Fruit fly (Drosophila melanogaster) whole organism, prepupa: Measurements from ENCODE around the gene Or71a.

Experiments
- Blimp-1 ChIP-seq: fragments of 200-800 bp; sonication (Bioruptor generic); optimal IDR thresholded peaks from 3 replicates; lab custom pipeline; 2017; ENCODE audit warnings: missing biosample characterization, missing genetic modification characterization, mild to moderate bottlenecking, moderate library complexity, missing genetic modification reagents
- CG10631 ChIP-seq: fragments of 200-800 bp; sonication (Bioruptor generic); optimal IDR thresholded peaks from 2 replicates; lab custom pipeline; 2016; ENCODE audit warnings: missing biosample characterization, missing genetic modification characterization
- CG10669 ChIP-seq: fragments of 200-800 bp; sonication (Bioruptor generic); optimal IDR thresholded peaks from 3 replicates; lab custom pipeline; 2018; ENCODE audit warnings: missing biosample characterization, mild to moderate bottlenecking, missing genetic modification characterization, moderate library complexity
- CG11294 ChIP-seq: fragments of 200-800 bp; sonication (Bioruptor generic); IDR thresholded peaks from 2 replicates; pipeline ENCODE4 v1.3.6; 2022; ENCODE audit warnings: missing biosample characterization, missing genetic modification characterization
- CG11762 ChIP-seq: fragments of 200-800 bp; sonication (Bioruptor generic); optimal IDR thresholded peaks from 3 replicates; lab custom pipeline; 2016; ENCODE audit warnings: missing biosample characterization, missing genetic modification characterization; ENCODE audit not compliant: insufficient read depth
- CG11902 ChIP-seq: fragments of 200-800 bp; sonication (Bioruptor generic); optimal IDR thresholded peaks from 3 replicates; lab custom pipeline; 2016; ENCODE audit warnings: missing biosample characterization, missing genetic modification characterization
- CG15336 ChIP-seq: fragments of 200-800 bp; sonication (Bioruptor generic); IDR thresholded peaks from 2 replicates; pipeline ENCODE4 v1.3.6; 2022; ENCODE audit warnings: missing biosample characterization, missing genetic modification characterization
- CG1621 ChIP-seq: fragments of 200-800 bp; sonication (Bioruptor generic); optimal IDR thresholded peaks from 3 replicates; lab custom pipeline; 2018; ENCODE audit warnings: missing biosample characterization, mild to moderate bottlenecking, missing genetic modification characterization
- CG16779 ChIP-seq: fragments of 200-800 bp; sonication (Bioruptor generic); optimal IDR thresholded peaks from 3 replicates; lab custom pipeline; 2017; ENCODE audit warnings: missing biosample characterization, mild to moderate bottlenecking, missing genetic modification characterization
- CG3032 ChIP-seq: fragments of 200-800 bp; optimal IDR thresholded peaks from 2 replicates; lab custom pipeline; 2019; ENCODE audit warnings: missing biosample characterization, mild to moderate bottlenecking, missing genetic modification characterization, moderate library complexity
- CG31627 ChIP-seq: fragments of 200-800 bp; sonication (Bioruptor generic); optimal IDR thresholded peaks from 3 replicates; lab custom pipeline; 2016; ENCODE audit warnings: missing biosample characterization, missing genetic modification characterization
- CG32006 ChIP-seq: fragments of 200-800 bp; sonication (Bioruptor generic); optimal IDR thresholded peaks from 3 replicates; lab custom pipeline; 2017; ENCODE audit warnings: missing biosample characterization, mild to moderate bottlenecking, missing genetic modification characterization
- CG34406 ChIP-seq: fragments of 200-800 bp; sonication (Bioruptor generic); optimal IDR thresholded peaks from 3 replicates; lab custom pipeline; 2016; ENCODE audit warnings: missing biosample characterization, missing genetic modification characterization
- CG3919 ChIP-seq: fragments of 200-800 bp; sonication (Bioruptor generic); optimal IDR thresholded peaks from 3 replicates; lab custom pipeline; 2016; ENCODE audit warnings: missing biosample characterization, missing genetic modification characterization
- CG6163 ChIP-seq: fragments of 200-800 bp; sonication (Bioruptor generic); IDR thresholded peaks from 3 replicates; pipeline ENCODE4 v1.3.6; 2022; ENCODE audit warnings: missing biosample characterization, missing genetic modification characterization
- CG6276 ChIP-seq: fragments of 200-800 bp; sonication (Bioruptor generic); optimal IDR thresholded peaks from 2 replicates; lab custom pipeline; 2017; ENCODE audit warnings: missing biosample characterization, mild to moderate bottlenecking, missing genetic modification characterization
- CG6792 ChIP-seq: fragments of 200-800 bp; sonication (Bioruptor generic); optimal IDR thresholded peaks from 3 replicates; lab custom pipeline; 2016; ENCODE audit warnings: missing biosample characterization, missing genetic modification characterization
- CG6854 ChIP-seq: fragments of 200-800 bp; sonication (Bioruptor generic); optimal IDR thresholded peaks from 2 replicates; lab custom pipeline; 2017; ENCODE audit warnings: missing biosample characterization, mild to moderate bottlenecking, missing genetic modification characterization
- CG7368 ChIP-seq: fragments of 200-800 bp; sonication (Bioruptor generic); optimal IDR thresholded peaks from 3 replicates; lab custom pipeline; 2016; ENCODE audit warnings: missing biosample characterization, missing genetic modification characterization
- CG8632 ChIP-seq: fragments of 200-800 bp; sonication (Bioruptor generic); optimal IDR thresholded peaks from 3 replicates; lab custom pipeline; 2016; ENCODE audit warnings: missing biosample characterization, missing genetic modification characterization
- CG9139 ChIP-seq: fragments of 200-800 bp; sonication (Bioruptor generic); optimal IDR thresholded peaks from 3 replicates; lab custom pipeline; 2017; ENCODE audit warnings: missing biosample characterization, mild to moderate bottlenecking, missing genetic modification characterization
- Eip75B ChIP-seq: fragments of 200-800 bp; sonication (Bioruptor generic); optimal IDR thresholded peaks from 3 replicates; lab custom pipeline; 2016; ENCODE audit warnings: missing biosample characterization, missing genetic modification characterization
- Eip78C ChIP-seq: fragments of 200-800 bp; sonication (Bioruptor generic); peaks from one replicate; lab custom pipeline; 2016; ENCODE audit warnings: missing biosample characterization, missing genetic modification characterization
- Ets96B ChIP-seq: fragments of 200-800 bp; optimal IDR thresholded peaks from 2 replicates; lab custom pipeline; 2019; ENCODE audit warnings: missing biosample characterization, mild to moderate bottlenecking, missing genetic modification characterization, moderate library complexity
- Gug ChIP-seq: fragments of 200-800 bp; sonication (Bioruptor generic); IDR thresholded peaks from 2 replicates; pipeline ENCODE4 v1.3.6; 2022; ENCODE audit warnings: missing biosample characterization, missing genetic modification characterization
- Hr38 ChIP-seq: sonication (Bioruptor generic); optimal IDR thresholded peaks from 2 replicates; lab custom pipeline; 2016; ENCODE audit warnings: missing biosample characterization, missing genetic modification characterization
- Hr39 ChIP-seq: fragments of 200-800 bp; sonication (Bioruptor generic); optimal IDR thresholded peaks from 2 replicates; lab custom pipeline; 2016; ENCODE audit warnings: missing biosample characterization, missing genetic modification characterization
- Met ChIP-seq: fragments of 200-800 bp; sonication (Bioruptor generic); optimal IDR thresholded peaks from 3 replicates; lab custom pipeline; 2016; ENCODE audit warnings: missing biosample characterization, missing genetic modification characterization
- Sox102F ChIP-seq: fragments of 200-800 bp; sonication (Bioruptor generic); optimal IDR thresholded peaks from 2 replicates; lab custom pipeline; 2016; ENCODE audit warnings: missing biosample characterization, mild to moderate bottlenecking, missing genetic modification characterization
- Sox14 ChIP-seq: fragments of 200-800 bp; sonication (Bioruptor generic); optimal IDR thresholded peaks from 3 replicates; lab custom pipeline; 2016; ENCODE audit warnings: missing biosample characterization, missing genetic modification characterization
- Sox15 ChIP-seq: fragments of 200-800 bp; sonication (Bioruptor generic); optimal IDR thresholded peaks from 3 replicates; lab custom pipeline; 2016; ENCODE audit warnings: missing biosample characterization, missing genetic modification characterization
- achi ChIP-seq: fragments of 200-800 bp; sonication (Bioruptor generic); optimal IDR thresholded peaks from 3 replicates; lab custom pipeline; 2016; ENCODE audit warnings: missing biosample characterization, missing genetic modification characterization
- acj6 ChIP-seq: fragments of 200-800 bp; sonication (Bioruptor generic); optimal IDR thresholded peaks from 3 replicates; lab custom pipeline; 2016; ENCODE audit warnings: missing biosample characterization, missing genetic modification characterization
- dac ChIP-seq: fragments of 200-800 bp; sonication (Bioruptor generic); optimal IDR thresholded peaks from 2 replicates; lab custom pipeline; 2017; ENCODE audit warnings: missing biosample characterization, mild to moderate bottlenecking, missing genetic modification characterization
- eg ChIP-seq: fragments of 200-800 bp; sonication (Bioruptor generic); IDR thresholded peaks from 3 replicates; pipeline ENCODE4 v1.3.6; 2022; ENCODE audit warnings: missing biosample characterization, missing genetic modification characterization
- esn ChIP-seq: fragments of 200-800 bp; sonication (Bioruptor generic); optimal IDR thresholded peaks from 2 replicates; lab custom pipeline; 2016; ENCODE audit warnings: missing biosample characterization, mild to moderate bottlenecking, missing genetic modification characterization, moderate library complexity
- fd59A ChIP-seq: fragments of 200-800 bp; sonication (Bioruptor generic); optimal IDR thresholded peaks from 2 replicates; lab custom pipeline; 2017; ENCODE audit warnings: missing biosample characterization, mild to moderate bottlenecking, missing genetic modification characterization, missing genetic modification reagents
- fd85E ChIP-seq: fragments of 200-800 bp; sonication (Bioruptor generic); optimal IDR thresholded peaks from 3 replicates; lab custom pipeline; 2016; ENCODE audit warnings: missing biosample characterization, missing genetic modification characterization
- lz ChIP-seq: fragments of 200-800 bp; sonication (Bioruptor generic); optimal IDR thresholded peaks from 3 replicates; lab custom pipeline; 2016; ENCODE audit warnings: missing biosample characterization, missing genetic modification characterization
- net ChIP-seq: fragments of 200-800 bp; sonication (Bioruptor generic); optimal IDR thresholded peaks from 3 replicates; lab custom pipeline; 2016; ENCODE audit warnings: missing biosample characterization, missing genetic modification characterization
- pdm3 ChIP-seq: fragments of 200-800 bp; sonication (Bioruptor generic); optimal IDR thresholded peaks from 3 replicates; lab custom pipeline; 2016; ENCODE audit warnings: missing biosample characterization, missing genetic modification characterization
- salr ChIP-seq, 2 experiments: fragments of 200-800 bp; sonication (Bioruptor generic); optimal IDR thresholded peaks; 3 replicates each; lab custom pipeline; 2016 to 2018; ENCODE audit warnings: missing biosample characterization in 2 of 2, missing genetic modification characterization in 2 of 2, mild to moderate bottlenecking in 1 of 2
- spab ChIP-seq: fragments of 200-800 bp; sonication (Bioruptor generic); optimal IDR thresholded peaks from 2 replicates; lab custom pipeline; 2017; ENCODE audit warnings: missing biosample characterization, mild to moderate bottlenecking, missing genetic modification characterization, missing genetic modification reagents
- ss ChIP-seq, 2 experiments: fragments of 200-800 bp; sonication (Bioruptor generic); optimal IDR thresholded peaks; 2 replicates in 1 of 2; 3 replicates in 1 of 2; lab custom pipeline; 2017 to 2018; ENCODE audit warnings: mild to moderate bottlenecking in 2 of 2, missing biosample characterization in 2 of 2, missing genetic modification characterization in 2 of 2, moderate library complexity in 1 of 2
- svp ChIP-seq: fragments of 200-800 bp; sonication (Bioruptor generic); peaks from one replicate; lab custom pipeline; 2016; ENCODE audit warnings: missing biosample characterization, missing genetic modification characterization
- topi ChIP-seq: fragments of 200-800 bp; sonication (Bioruptor generic); optimal IDR thresholded peaks from 3 replicates; lab custom pipeline; 2016; ENCODE audit warnings: missing biosample characterization, missing genetic modification characterization
- vri ChIP-seq: fragments of 200-800 bp; sonication (Bioruptor generic); optimal IDR thresholded peaks from 3 replicates; lab custom pipeline; 2016; ENCODE audit warnings: missing biosample characterization, mild to moderate bottlenecking, missing genetic modification characterization

The Or71a gene

DNA sequence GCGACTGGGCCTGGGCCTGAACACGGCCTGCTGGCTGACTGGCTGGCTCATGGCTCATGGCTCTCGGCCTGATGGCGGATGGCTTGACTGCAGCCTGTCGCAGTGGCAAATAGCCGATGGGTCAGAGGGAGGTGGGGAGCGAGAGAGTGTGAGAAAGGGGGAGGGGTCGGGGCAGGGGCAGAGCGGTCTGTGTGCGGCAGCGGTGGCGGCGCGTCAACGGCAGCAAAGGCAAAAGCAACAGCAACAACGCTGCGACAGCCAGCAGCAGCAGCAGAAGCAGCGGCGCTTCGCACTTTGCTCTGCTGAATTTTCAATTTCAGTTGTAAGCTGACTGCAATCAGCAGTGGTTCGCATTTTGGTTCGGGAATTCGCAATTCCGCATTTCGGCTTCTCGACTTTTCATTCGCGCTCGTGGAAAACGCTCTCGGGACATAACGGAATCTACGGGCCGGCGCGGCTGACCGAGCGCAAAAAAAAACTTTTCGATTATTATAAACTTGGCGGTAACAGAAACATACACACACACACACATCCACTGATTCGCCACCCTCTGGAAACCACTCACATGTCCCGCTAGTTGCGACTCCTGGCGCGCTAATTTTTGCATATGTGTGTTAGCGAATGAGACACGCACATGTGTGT lies 27.4 kb upstream of the Or71a start, which contains the start of gene CG45071:
Gene CG45071 (plus strand): TSS at position 317 of the 642 bp plus-strand sequence.
- no peak for TF ChIP-seq acj6
- TF ChIP-seq Gug (GFP tag; lab: Robert Waterston, UW) = 0 out of 2 replicates have a peak, but pooled peaks have one; percentile 24
- TF ChIP-seq CG6276 (GFP tag; lab: Kevin White, UChicago) = peak; percentile 3
- TF ChIP-seq Hr38 (GFP tag; lab: Kevin White, UChicago) = no peak
- TF ChIP-seq CG16779 (tag; lab: Kevin White, UChicago) = no peak
- TF ChIP-seq Blimp-1 (GFP tag; lab: Kevin White, UChicago) = peak; percentile 49
- TF ChIP-seq CG6854 = peak; percentile 100
- TF ChIP-seq eg = peak; percentile 10; the same call in 1 of the 3 replicates
- TF ChIP-seq Eip78C = peak; percentile 54
- no peak for TF ChIP-seq Sox14
- TF ChIP-seq ss (GFP tag; optimal IDR thresholded peaks at IDR 0.05; lab: Kevin White, UChicago) = peak in 1 of 2 experiments; percentile 48
- TF ChIP-seq CG10631 = no peak
- TF ChIP-seq dac = no peak
- no peak for TF ChIP-seq vri (GFP tag; lab: Kevin White, UChicago)

DNA sequence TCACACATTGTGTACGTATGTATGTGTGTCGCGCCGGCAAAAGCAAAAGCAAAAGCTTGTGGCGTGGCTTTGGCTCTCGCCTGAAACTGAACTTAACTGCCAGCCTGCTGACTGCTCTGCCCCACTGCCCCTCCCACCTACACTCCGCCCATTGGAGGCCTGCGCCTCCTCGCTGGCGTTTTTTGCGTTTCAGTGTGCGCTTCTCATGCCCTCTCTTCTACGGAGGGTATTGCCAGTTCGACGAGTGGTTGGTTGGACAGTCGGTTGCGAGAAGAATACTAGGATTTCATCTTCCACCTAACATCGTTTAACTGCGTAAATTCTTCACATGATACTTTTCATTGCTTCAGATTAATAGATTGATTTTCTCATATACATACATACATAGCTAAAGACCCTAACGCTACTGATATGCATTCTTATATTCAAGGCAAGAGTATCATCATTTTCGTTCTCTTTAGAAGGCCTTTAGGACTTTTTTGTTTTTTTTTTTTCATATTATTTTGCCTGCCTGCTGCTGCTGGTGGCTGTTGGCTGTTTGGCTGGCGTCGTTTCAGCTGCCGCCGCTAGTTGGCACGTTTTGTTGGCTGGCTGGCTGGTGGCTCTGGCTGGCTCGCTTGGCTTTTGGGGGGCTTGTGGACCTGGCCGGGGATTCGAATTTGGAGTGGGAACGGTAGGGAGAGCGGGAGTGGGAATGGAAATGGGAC lies 26.8 kb upstream of the Or71a start:
- TF ChIP-seq CG7368 (GFP tag; lab: Kevin White, UChicago) = peak; percentile 73
- peak; percentile 83 for TF ChIP-seq CG11294 (GFP tag; lab: Robert Waterston, UW)
- peak; percentile 87 for TF ChIP-seq CG6276 (GFP tag; lab: Kevin White, UChicago)
- TF ChIP-seq Sox14 = peak; percentile 95
- TF ChIP-seq eg = peak; percentile 86
- peak; percentile 94 for TF ChIP-seq CG15336 (GFP tag; lab: Robert Waterston, UW)
- TF ChIP-seq Eip78C = peak; percentile 99
- peak; percentile 91 for TF ChIP-seq CG10631
- TF ChIP-seq CG10669 (GFP tag; lab: Kevin White, UChicago) = peak; percentile 87
- peak; percentile 95 for TF ChIP-seq esn (GFP tag; lab: Kevin White, UChicago)
- TF ChIP-seq CG6163 (GFP tag; lab: Robert Waterston, UW) = peak; percentile 84
- peak; percentile 57 for TF ChIP-seq fd85E (GFP tag; lab: Kevin White, UChicago)
- peak; percentile 96 for TF ChIP-seq CG32006
- TF ChIP-seq Ets96B (tag; lab: Kevin White, UChicago) = peak; percentile 90
- peak; percentile 90 for TF ChIP-seq CG3032
- no peak for TF ChIP-seq Blimp-1 (GFP tag; lab: Kevin White, UChicago)
- peak; percentile 96 for TF ChIP-seq svp (GFP tag; lab: Kevin White, UChicago)
- peak; percentile 91 for TF ChIP-seq net (GFP tag; lab: Kevin White, UChicago)
- TF ChIP-seq CG11902 (GFP tag; lab: Kevin White, UChicago) = peak; percentile 91
- TF ChIP-seq CG9139 = peak; percentile 65
- TF ChIP-seq Eip75B (GFP tag; lab: Kevin White, UChicago) = peak; percentile 92
- TF ChIP-seq Sox102F (GFP tag; lab: Kevin White, UChicago) = peak; percentile 95
- peak; percentile 78 to 90 for TF ChIP-seq salr (GFP tag; optimal IDR thresholded peaks at IDR 0.05; lab: Kevin White, UChicago)
- peak; percentile 92 for TF ChIP-seq achi
- peak; percentile 93 for TF ChIP-seq Sox15
- TF ChIP-seq dac = peak; percentile 87
- peak; percentile 95 for TF ChIP-seq Hr39 (GFP tag; lab: Kevin White, UChicago)
- peak; percentile 95 for TF ChIP-seq Met (GFP tag; lab: Kevin White, UChicago)
- TF ChIP-seq CG11762 (GFP tag; lab: Kevin White, UChicago) = peak; percentile 81
- TF ChIP-seq CG6854 = peak; percentile 100
- peak; percentile 96 for TF ChIP-seq CG31627 (GFP tag; lab: Kevin White, UChicago)
- peak; percentile 91 for TF ChIP-seq fd59A (GFP tag; lab: Kevin White, UChicago)
- TF ChIP-seq CG1621 (tag; lab: Kevin White, UChicago) = peak; percentile 85
- TF ChIP-seq lz = peak; percentile 95
- TF ChIP-seq spab (GFP tag; lab: Kevin White, UChicago) = peak; percentile 85
- TF ChIP-seq CG34406 = peak; percentile 92
- TF ChIP-seq topi (GFP tag; lab: Kevin White, UChicago) = peak; percentile 93
- TF ChIP-seq pdm3 (GFP tag; lab: Kevin White, UChicago) = peak; percentile 95
- peak; percentile 89 for TF ChIP-seq CG8632 (GFP tag; lab: Kevin White, UChicago)
- peak; percentile 93 for TF ChIP-seq CG6792 (GFP tag; lab: Kevin White, UChicago)
- TF ChIP-seq CG3919 (GFP tag; lab: Kevin White, UChicago) = peak; percentile 89
